Worm (Caenorhabditis elegans) whole organism, young adult: ENCODE data around the gene fbxa-53.
A peak's percentile ranks its signal among the peaks of the same experiment; 100 is the strongest.

Experiments
- B0035.1 ChIP-seq: sonication (generic microtip); optimal IDR thresholded peaks from 2 replicates; lab custom pipeline; 2016; ENCODE audit warnings: missing genetic modification characterization, mild to moderate bottlenecking, missing compliant biosample characterization, missing genotype, missing genetic modification reagents
- F23B12.7 ChIP-seq: sonication (generic microtip); optimal IDR thresholded peaks from 2 replicates; lab custom pipeline; 2017; ENCODE audit warnings: missing genetic modification characterization, mild to moderate bottlenecking, missing compliant biosample characterization, antibody characterized with exemption, moderate library complexity; ENCODE audit not compliant: insufficient read depth
- F37B4.10 ChIP-seq: fragments of 200-800 bp; sonication (Bioruptor generic); IDR thresholded peaks from 2 replicates; pipeline ENCODE4 v1.3.6; 2022; ENCODE audit warnings: missing genetic modification characterization, missing compliant biosample characterization
- F39B2.1 ChIP-seq: fragments of 200-800 bp; sonication (Bioruptor generic); IDR thresholded peaks from 2 replicates; pipeline ENCODE4 v1.3.6; 2022; ENCODE audit warnings: missing genetic modification reagents, missing genetic modification characterization, missing compliant biosample characterization
- F49E8.2 ChIP-seq: sonication (generic microtip); optimal IDR thresholded peaks from 3 replicates; lab custom pipeline; 2017; ENCODE audit warnings: missing genetic modification characterization, mild to moderate bottlenecking, missing compliant biosample characterization, antibody characterized with exemption, moderate library complexity; ENCODE audit not compliant: insufficient read depth
- F52B5.7 ChIP-seq: sonication (generic microtip); optimal IDR thresholded peaks from 2 replicates; lab custom pipeline; 2016; ENCODE audit warnings: mild to moderate bottlenecking, missing genetic modification characterization, missing compliant biosample characterization
- Y53F4B.3 ChIP-seq: fragments of 200-800 bp; sonication (Bioruptor generic); IDR thresholded peaks from 2 replicates; pipeline ENCODE4 v1.3.6; 2022; ENCODE audit warnings: missing genetic modification reagents, missing genetic modification characterization, missing compliant biosample characterization
- Y53G8AR.9 ChIP-seq: fragments of 200-800 bp; sonication (Bioruptor generic); conservative IDR thresholded peaks from 2 replicates; pipeline ENCODE4 v1.3.6; 2022; ENCODE audit warnings: missing genetic modification reagents, missing genetic modification characterization, missing compliant biosample characterization
- Y56A3A.18 ChIP-seq: fragments of 200-800 bp; sonication (Bioruptor generic); IDR thresholded peaks from 2 replicates; pipeline ENCODE4 v1.3.6; 2022; ENCODE audit warnings: missing genetic modification reagents, missing genetic modification characterization, missing compliant biosample characterization
- Y67H2A.10 ChIP-seq: fragments of 200-800 bp; sonication (Bioruptor generic); conservative IDR thresholded peaks from 2 replicates; pipeline ENCODE4 v1.3.6; 2022; ENCODE audit warnings: missing genetic modification reagents, missing genetic modification characterization, missing compliant biosample characterization
- Y95B8A.8 ChIP-seq: fragments of 200-800 bp; sonication (Bioruptor generic); IDR thresholded peaks from 2 replicates; pipeline ENCODE4 v1.3.6; 2022; ENCODE audit warnings: missing genetic modification reagents, missing genetic modification characterization, missing compliant biosample characterization
- akir-1 ChIP-seq: fragments of 200-800 bp; sonication (Bioruptor generic); optimal IDR thresholded peaks from 2 replicates; lab custom pipeline; 2018; ENCODE audit warnings: mild to moderate bottlenecking, missing genetic modification characterization, moderate library complexity, missing compliant biosample characterization
- ceh-27 ChIP-seq: fragments of 200-800 bp; sonication (Bioruptor generic); optimal IDR thresholded peaks from 2 replicates; lab custom pipeline; 2018; ENCODE audit warnings: mild to moderate bottlenecking, missing genetic modification characterization, moderate library complexity, missing compliant biosample characterization
- ceh-58 ChIP-seq: fragments of 200-800 bp; sonication (Bioruptor generic); IDR thresholded peaks from 2 replicates; pipeline ENCODE4 v1.3.6; 2022; ENCODE audit warnings: missing genetic modification characterization, missing compliant biosample characterization
- dox-1 ChIP-seq: fragments of 200-800 bp; sonication (Bioruptor generic); IDR thresholded peaks from 2 replicates; pipeline ENCODE4 v1.3.6; 2022; ENCODE audit warnings: missing genetic modification reagents, missing genetic modification characterization, missing compliant biosample characterization
- ekl-4 ChIP-seq: fragments of 200-800 bp; sonication (Bioruptor generic); IDR thresholded peaks from 2 replicates; pipeline ENCODE4 v1.3.6; 2022; ENCODE audit warnings: missing genetic modification reagents, missing genetic modification characterization, missing compliant biosample characterization
- hmg-1.2 ChIP-seq: fragments of 200-800 bp; sonication (Bioruptor generic); IDR thresholded peaks from 2 replicates; pipeline ENCODE4 v1.3.6; 2022; ENCODE audit warnings: missing genetic modification reagents, missing genetic modification characterization, missing compliant biosample characterization
- hmg-20 ChIP-seq: fragments of 200-800 bp; sonication (Bioruptor generic); IDR thresholded peaks from 2 replicates; pipeline ENCODE4 v1.3.6; 2022; ENCODE audit warnings: missing genetic modification reagents, missing genetic modification characterization, missing compliant biosample characterization
- hsf-1 ChIP-seq: fragments of 200-800 bp; sonication (Bioruptor generic); IDR thresholded peaks from 2 replicates; pipeline ENCODE4 v1.3.6; 2022; ENCODE audit warnings: missing genetic modification reagents, missing genetic modification characterization, missing compliant biosample characterization
- lin-40 ChIP-seq: sonication (generic microtip); optimal IDR thresholded peaks from 2 replicates; lab custom pipeline; 2016; ENCODE audit warnings: missing genetic modification characterization, mild to moderate bottlenecking, missing compliant biosample characterization, missing genotype, missing genetic modification reagents
- madf-8 ChIP-seq: fragments of 200-800 bp; sonication (Bioruptor generic); conservative IDR thresholded peaks from 2 replicates; pipeline ENCODE4 v1.3.6; 2022; ENCODE audit warnings: missing genetic modification reagents, missing genetic modification characterization, missing compliant biosample characterization
- nhr-120 ChIP-seq: fragments of 200-800 bp; sonication (Bioruptor generic); IDR thresholded peaks from 2 replicates; pipeline ENCODE4 v1.3.6; 2022; ENCODE audit warnings: missing genetic modification characterization, missing compliant biosample characterization
- nhr-90 ChIP-seq: sonication (generic microtip); optimal IDR thresholded peaks from 2 replicates; lab custom pipeline; 2016; ENCODE audit warnings: missing genotype, mild to moderate bottlenecking, missing genetic modification characterization, missing compliant biosample characterization
- pbrm-1 ChIP-seq: fragments of 200-800 bp; sonication (Bioruptor generic); IDR thresholded peaks from 2 replicates; pipeline ENCODE4 v1.3.6; 2022; ENCODE audit warnings: missing genetic modification reagents, missing genetic modification characterization, missing compliant biosample characterization
- pha-4 ChIP-seq: fragments of 150-350 bp; sonication (generic microtip); optimal IDR thresholded peaks from 2 replicates; lab custom pipeline; 2014; ENCODE audit warnings: missing biosample characterization, missing genetic modification reagents, missing genetic modification characterization
- sea-2 ChIP-seq: fragments of 200-800 bp; sonication (Bioruptor generic); IDR thresholded peaks from 2 replicates; pipeline ENCODE4 v1.3.6; 2022; ENCODE audit warnings: missing genetic modification characterization, missing compliant biosample characterization
- snpc-3.4 ChIP-seq: sonication (generic microtip); optimal IDR thresholded peaks from 2 replicates; lab custom pipeline; 2017; ENCODE audit warnings: missing genetic modification characterization, mild to moderate bottlenecking, missing compliant biosample characterization, antibody characterized with exemption, moderate library complexity, missing genotype, missing genetic modification reagents
- snpc-4 ChIP-seq, 5 experiments: fragments of 150-350 bp in 1 of 5; sonication (generic microtip) in 4 of 5; optimal IDR thresholded peaks; 2 replicates each; lab custom pipeline; 2014 to 2018; ENCODE audit warnings: missing genetic modification characterization in 5 of 5, missing biosample characterization in 3 of 5, antibody characterized with exemption in 2 of 5, mild to moderate bottlenecking in 2 of 5, missing compliant biosample characterization in 2 of 5, missing genotype in 2 of 5, moderate library complexity in 2 of 5, missing genetic modification reagents in 1 of 5
- sptf-2 ChIP-seq: fragments of 200-800 bp; sonication (Bioruptor generic); optimal IDR thresholded peaks from 2 replicates; lab custom pipeline; 2018; ENCODE audit warnings: mild to moderate bottlenecking, missing genetic modification characterization, missing compliant biosample characterization
- unc-130 ChIP-seq: sonication (generic microtip); optimal IDR thresholded peaks from 2 replicates; lab custom pipeline; 2016; ENCODE audit warnings: missing genetic modification reagents, missing genetic modification characterization, missing compliant biosample characterization
- unc-62 ChIP-seq: fragments of 150-350 bp; optimal IDR thresholded peaks from 2 replicates; lab custom pipeline; 2014; ENCODE audit warnings: missing biosample characterization, missing genetic modification reagents, missing genetic modification characterization
- xnd-1 ChIP-seq: sonication (generic microtip); optimal IDR thresholded peaks from 2 replicates; lab custom pipeline; 2016; ENCODE audit warnings: missing genotype, missing genetic modification reagents, missing genetic modification characterization, missing compliant biosample characterization
- zfh-2 ChIP-seq: fragments of 200-800 bp; sonication (Bioruptor generic); conservative IDR thresholded peaks from 2 replicates; pipeline ENCODE4 v1.3.6; 2022; ENCODE audit warnings: missing genetic modification reagents, missing genetic modification characterization, missing compliant biosample characterization
- ztf-6 ChIP-seq: fragments of 200-800 bp; sonication (Bioruptor generic); IDR thresholded peaks from 2 replicates; pipeline ENCODE4 v1.3.6; 2022; ENCODE audit warnings: missing genetic modification reagents, missing genetic modification characterization, missing compliant biosample characterization

fbxa-53 gene

ce11 chrX:1735941-1736340 is 17.6 kb upstream of the fbxa-53 start, which contains the start of gene F07G6.12:
TSS of gene F07G6.12 (plus strand) at chrX:1736241.
- TF ChIP-seq akir-1 (GFP tag; lab: Kevin White, UChicago): no peak
- TF ChIP-seq nhr-120 (GFP tag; lab: Robert Waterston, UW): no peak

ce11 chrX:1729558-1729957 is 11.2 kb upstream of the fbxa-53 start, which contains the start of gene dgn-3:
TSS of gene dgn-3 (plus strand) at chrX:1729858.
- TF ChIP-seq unc-62 (GFP tag; lab: Kevin White, UChicago): no peak
- TF ChIP-seq F52B5.7: no peak
- TF ChIP-seq lin-40 (tag; lab: Kevin White, UChicago): no peak
- TF ChIP-seq Y56A3A.18 (GFP tag; lab: Robert Waterston, UW): no peak
- no peak for TF ChIP-seq ceh-27
- no peak for TF ChIP-seq snpc-4 (GFP tag; optimal IDR thresholded peaks at IDR 0.05; lab: Kevin White, UChicago)
- TF ChIP-seq snpc-4 (tag; optimal IDR thresholded peaks at IDR 0.05; lab: Kevin White, UChicago): peak in 1 of 4 experiments; percentile 54
- TF ChIP-seq akir-1 (GFP tag; lab: Kevin White, UChicago): no peak
- peak; percentile 50; the same call in 1 of the 2 replicates for TF ChIP-seq zfh-2 (GFP tag; lab: Robert Waterston, UW)
- no peak for TF ChIP-seq pbrm-1

- TF ChIP-seq hsf-1 (no peak), dox-1 (GFP tag; lab: Robert Waterston, UW) (no peak), Y95B8A.8 (GFP tag; lab: Robert Waterston, UW) (no peak), ekl-4 (GFP tag; lab: Robert Waterston, UW) (no peak), ceh-58 (GFP tag; lab: Robert Waterston, UW) (no peak), snpc-3.4 (no peak)
Observed at ce11 chrX:1727056-1727455, 8.7 kb upstream of the fbxa-53 start, which contains the start of gene F07G6.2. TSS of gene F07G6.2 (plus strand) at chrX:1727356.

ce11 chrX:1720359-1720758 is 2.0 kb upstream of the fbxa-53 start, which contains the start of gene F07G6.8:
TSS of gene F07G6.8 (minus strand) at chrX:1720459.
- no peak for TF ChIP-seq pbrm-1
- TF ChIP-seq ekl-4 (GFP tag; lab: Robert Waterston, UW): no peak
- TF ChIP-seq akir-1 (GFP tag; lab: Kevin White, UChicago): no peak
- TF ChIP-seq nhr-90 (tag; lab: Kevin White, UChicago): no peak
- no peak for TF ChIP-seq pha-4
- no peak for TF ChIP-seq unc-130 (GFP tag; lab: Kevin White, UChicago)
- no peak for TF ChIP-seq hmg-1.2 (GFP tag; lab: Robert Waterston, UW)
- no peak for TF ChIP-seq hmg-20 (GFP tag; lab: Robert Waterston, UW)
- TF ChIP-seq Y56A3A.18 (GFP tag; lab: Robert Waterston, UW): no peak

- no peak for TF ChIP-seq ztf-6 (GFP tag; lab: Robert Waterston, UW)
- TF ChIP-seq F39B2.1 (GFP tag; lab: Robert Waterston, UW): no peak
- no peak for TF ChIP-seq F52B5.7
- TF ChIP-seq madf-8 (GFP tag; lab: Robert Waterston, UW): no peak
- TF ChIP-seq F37B4.10 (GFP tag; lab: Robert Waterston, UW): no peak
- no peak for TF ChIP-seq pha-4
- TF ChIP-seq snpc-4 (GFP tag; optimal IDR thresholded peaks at IDR 0.05; lab: Kevin White, UChicago): no peak
- no peak for TF ChIP-seq snpc-4 (tag; optimal IDR thresholded peaks at IDR 0.05; lab: Kevin White, UChicago)
- no peak for TF ChIP-seq Y53F4B.3 (GFP tag; lab: Robert Waterston, UW)
- no peak for TF ChIP-seq F49E8.2 (tag; lab: Kevin White, UChicago)
- no peak for TF ChIP-seq Y53G8AR.9 (GFP tag; lab: Robert Waterston, UW)
- no peak for TF ChIP-seq B0035.1 (tag; lab: Kevin White, UChicago)
- no peak for TF ChIP-seq sptf-2
- no peak for TF ChIP-seq F23B12.7
- no peak for TF ChIP-seq xnd-1 (tag; lab: Kevin White, UChicago)
- no peak for TF ChIP-seq sea-2 (GFP tag; lab: Robert Waterston, UW)
- no peak for TF ChIP-seq Y67H2A.10 (GFP tag; lab: Robert Waterston, UW)
Observed at ce11 chrX:1712538-1712937, 5.8 kb downstream of the fbxa-53 start, which contains the start of gene fbxa-52. TSS of gene fbxa-52 (minus strand) at chrX:1712638.
